Worm (Caenorhabditis elegans): ENCODE data around the gene smc-6.

smc-6 gene

DNA sequence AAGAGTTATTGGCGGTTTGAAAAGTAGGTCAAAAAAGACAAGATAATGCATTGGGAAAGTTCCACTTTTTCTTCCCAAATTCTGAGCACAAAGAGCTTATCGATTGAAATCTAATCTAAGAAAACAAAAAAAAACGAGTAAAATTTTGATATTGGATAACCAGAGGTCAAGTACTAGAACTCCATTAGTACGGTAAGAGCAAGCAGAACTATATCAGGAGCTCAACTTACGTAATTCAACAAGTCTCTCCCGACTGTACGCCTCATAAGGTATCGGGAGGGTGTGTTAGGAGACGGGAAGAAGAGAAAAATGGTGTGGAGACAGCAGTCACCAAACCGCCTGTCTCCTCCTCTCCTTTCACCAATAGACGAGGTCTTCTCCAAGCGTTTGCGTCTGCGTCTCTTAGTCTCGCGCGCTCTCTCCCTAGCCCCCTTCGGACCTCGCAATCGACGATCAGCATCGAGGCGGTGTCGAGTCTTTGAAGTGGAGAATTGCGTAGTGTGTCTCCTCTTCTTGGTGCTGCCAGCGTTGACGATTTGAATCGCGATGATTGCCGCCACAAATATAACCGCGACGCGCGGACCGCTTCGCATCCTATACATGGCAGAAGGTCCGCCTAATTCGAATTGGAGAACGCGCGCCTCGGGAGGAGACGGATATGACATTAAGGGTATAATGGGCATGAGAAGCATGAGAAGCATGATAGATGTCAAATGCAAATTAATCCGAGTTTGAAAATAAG, 11.4 kb upstream of the smc-6 start, which contains the start of gene F54D5.5 (continued):
- TF ChIP-seq elt-4 (tag; optimal IDR thresholded peaks at IDR 0.05) (no peak), ceh-24 (tag; optimal IDR thresholded peaks at IDR 0.05) (no peak), madf-2 (tag; optimal IDR thresholded peaks at IDR 0.05) (no peak), pha-2 (tag; optimal IDR thresholded peaks at IDR 0.05) (no peak), nfya-1 (tag; optimal IDR thresholded peaks at IDR 0.05) (peak; percentile 82), fkh-10 (GFP tag; optimal IDR thresholded peaks at IDR 0.05) (no peak), gmeb-2 (tag; optimal IDR thresholded peaks at IDR 0.05) (no peak), pat-9 (tag; optimal IDR thresholded peaks at IDR 0.05) (no peak), ets-4 (tag; optimal IDR thresholded peaks at IDR 0.05) (no peak), tbx-7 (tag; optimal IDR thresholded peaks at IDR 0.05) (peak; percentile 9), eyg-1 (tag; optimal IDR thresholded peaks at IDR 0.05) (no peak), fax-1 (tag; optimal IDR thresholded peaks at IDR 0.05) (no peak), C08G9.2 (tag; optimal IDR thresholded peaks at IDR 0.05) (no peak), npax-4 (tag; optimal IDR thresholded peaks at IDR 0.05) (no peak), ztf-16 (tag; optimal IDR thresholded peaks at IDR 0.05) (no peak), Y22D7AL.16 (tag; optimal IDR thresholded peaks at IDR 0.05) (no peak), hlh-8 (tag; optimal IDR thresholded peaks at IDR 0.05) (no peak), pros-1 (tag; optimal IDR thresholded peaks at IDR 0.05) (peak; percentile 17), dmd-4 (tag; optimal IDR thresholded peaks at IDR 0.05; ENCODE audit: borderline replicate concordance) (peak; percentile 33), T23F11.4 (GFP tag; optimal IDR thresholded peaks at IDR 0.05) (no peak), pag-3 (tag; optimal IDR thresholded peaks at IDR 0.05; ENCODE audit: borderline replicate concordance) (no peak), lim-6 (tag; optimal IDR thresholded peaks at IDR 0.05) (no peak), ceh-2 (tag; optimal IDR thresholded peaks at IDR 0.05) (no peak), hlh-6 (tag; optimal IDR thresholded peaks at IDR 0.05) (no peak), K02D7.2 (tag; optimal IDR thresholded peaks at IDR 0.05) (no peak), ceh-18 (tag; optimal IDR thresholded peaks at IDR 0.05) (no peak), ama-1 (optimal IDR thresholded peaks at IDR 0.05) (no peak), ceh-6 (GFP tag; optimal IDR thresholded peaks at IDR 0.05) (no peak), ceh-34 (tag; optimal IDR thresholded peaks at IDR 0.05) (peak; percentile 68), ceh-45 (GFP tag; IDR thresholded peaks at IDR 0.05) (no peak), sdc-2 (tag; optimal IDR thresholded peaks at IDR 0.05) (peak; percentile 34), ceh-9 (tag; optimal IDR thresholded peaks at IDR 0.05) (no peak), ceh-30 (tag; optimal IDR thresholded peaks at IDR 0.05) (no peak), ref-2 (tag; optimal IDR thresholded peaks at IDR 0.05) (peak; percentile 66), ttx-3 (tag; optimal IDR thresholded peaks at IDR 0.05) (no peak), pax-1 (tag; optimal IDR thresholded peaks at IDR 0.05) (no peak), ceh-19 (GFP tag; optimal IDR thresholded peaks at IDR 0.05) (no peak), C38D4.7 (GFP tag; optimal IDR thresholded peaks at IDR 0.05) (no peak), unc-3 (GFP tag; conservative IDR thresholded peaks at IDR 0.05) (no peak), unc-3 (tag; optimal IDR thresholded peaks at IDR 0.05) (no peak), hlh-30 (tag; optimal IDR thresholded peaks at IDR 0.05; ENCODE audit: insufficient read depth) (peak; percentile 59), tbx-2 (tag; optimal IDR thresholded peaks at IDR 0.05) (peak; percentile 77), che-1 (tag; optimal IDR thresholded peaks at IDR 0.05) (no peak)

DNA sequence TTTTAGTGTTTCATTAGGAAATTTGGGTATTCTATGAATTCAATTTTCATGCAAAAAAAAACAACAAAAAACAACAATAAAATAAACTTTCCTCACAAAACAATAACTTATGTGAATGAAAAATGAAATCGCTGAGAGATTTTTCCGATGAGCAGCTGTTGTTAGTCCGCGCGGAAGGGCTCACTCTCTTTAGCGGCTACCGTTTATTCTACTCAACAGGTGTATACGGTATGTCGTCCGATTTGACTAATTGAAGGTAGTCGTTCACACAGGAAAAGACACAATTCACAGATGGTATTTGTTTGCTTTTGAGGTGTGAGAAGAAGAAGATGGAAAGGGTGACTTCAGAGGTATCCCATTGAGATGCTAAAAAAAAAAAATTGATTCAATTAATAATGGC, 9.8 kb upstream of the smc-6 start:
- no peak for TF ChIP-seq mec-3 (tag; optimal IDR thresholded peaks at IDR 0.05; ENCODE audit: borderline replicate concordance)
- no peak for TF ChIP-seq ceh-48 (tag; optimal IDR thresholded peaks at IDR 0.05)
- TF ChIP-seq ref-2 (tag; optimal IDR thresholded peaks at IDR 0.05) = no peak
